Fruit fly (Drosophila melanogaster): ENCODE measurements around the gene CG32669.

Gene CG32669

dm6 chrX:10857376-10857775, 12.5 kb upstream of the CG32669 start, which contains the start of the genes sofe and CG2186 (continued):
- TF ChIP-seq Mad (GFP tag; optimal IDR thresholded peaks at IDR 0.05) (peak; percentile 10), org-1 (GFP tag; optimal IDR thresholded peaks at IDR 0.05) (no peak), CG1602 (GFP tag; optimal IDR thresholded peaks at IDR 0.05) (peak; percentile 58), gcm (GFP tag; optimal IDR thresholded peaks at IDR 0.05) (no peak), ap (GFP tag; IDR thresholded peaks at IDR 0.05) (no peak), CG17568 (GFP tag; optimal IDR thresholded peaks at IDR 0.05) (no peak), Neu2 (GFP tag; optimal IDR thresholded peaks at IDR 0.05; ENCODE audit: borderline replicate concordance) (no peak), CG32767 (GFP tag; IDR thresholded peaks at IDR 0.05) (0 out of 2 replicates have a peak, but pooled peaks have one; percentile 15), CG6175 (GFP tag; IDR thresholded peaks at IDR 0.05) (no peak), Mes4 (GFP tag; optimal IDR thresholded peaks at IDR 0.05) (peak; percentile 47), CG11247 (GFP tag; IDR thresholded peaks at IDR 0.05) (no peak), CG31365 (tag; optimal IDR thresholded peaks at IDR 0.05) (no peak), NfI (GFP tag; optimal IDR thresholded peaks at IDR 0.05) (peak; percentile 42), CG4404 (GFP tag; IDR thresholded peaks at IDR 0.05) (peak; percentile 45), CG9609 (GFP tag; optimal IDR thresholded peaks at IDR 0.05) (no peak), fd64A (GFP tag; optimal IDR thresholded peaks at IDR 0.05) (no peak), Antp (GFP tag; optimal IDR thresholded peaks at IDR 0.05) (peak; percentile 46), dpn (GFP tag; optimal IDR thresholded peaks at IDR 0.05) (peak; percentile 42 to 70), Vsx1 (GFP tag; optimal IDR thresholded peaks at IDR 0.05) (no peak), wdn (GFP tag; IDR thresholded peaks at IDR 0.05) (no peak), ind (GFP tag; optimal IDR thresholded peaks at IDR 0.05) (peak; percentile 67), Rfx (GFP tag; IDR thresholded peaks at IDR 0.05) (peak; percentile 70), crp (GFP tag; optimal IDR thresholded peaks at IDR 0.05) (peak in 1 of 2 experiments; percentile 6), CG10654 (GFP tag; optimal IDR thresholded peaks at IDR 0.05) (peak; percentile 46), Sox100B (GFP tag; optimal IDR thresholded peaks at IDR 0.05) (no peak), CG16779 (GFP tag; IDR thresholded peaks at IDR 0.05) (no peak), bowl (GFP tag; IDR thresholded peaks at IDR 0.05) (no peak), CG10462 (GFP tag; optimal IDR thresholded peaks at IDR 0.05) (no peak), CG17361 (GFP tag; IDR thresholded peaks at IDR 0.05) (peak; percentile 55), prd (optimal IDR thresholded peaks at IDR 0.05) (no peak), prd (GFP tag; IDR thresholded peaks at IDR 0.05) (peak; percentile 67), Taf1 (GFP tag; IDR thresholded peaks at IDR 0.05) (no peak), CG16815 (GFP tag; optimal IDR thresholded peaks at IDR 0.05) (peak; percentile 30), pan (optimal IDR thresholded peaks at IDR 0.05) (no peak), pan (GFP tag; optimal IDR thresholded peaks at IDR 0.05 in 1 of 2, IDR thresholded peaks at IDR 0.05 in 1 of 2) (peak in 1 of 2 experiments; percentile 50), CG8281 (tag; optimal IDR thresholded peaks at IDR 0.05) (no peak), gem (tag; optimal IDR thresholded peaks at IDR 0.05) (no peak), CG9876 (GFP tag; optimal IDR thresholded peaks at IDR 0.05) (no peak), E2f1 (GFP tag; IDR thresholded peaks at IDR 0.05) (peak; percentile 23; the same call in 1 of the 2 replicates), Dp (GFP tag; optimal IDR thresholded peaks at IDR 0.05) (peak; percentile 76), tap (tag; optimal IDR thresholded peaks at IDR 0.05) (no peak), Abd-B (GFP tag; optimal IDR thresholded peaks at IDR 0.05) (peak; percentile 35), CG17359 (tag; optimal IDR thresholded peaks at IDR 0.05) (peak; percentile 28), z (GFP tag; IDR thresholded peaks at IDR 0.05) (no peak), CG2889 (GFP tag; IDR thresholded peaks at IDR 0.05) (no peak), Trl (optimal IDR thresholded peaks at IDR 0.05) (no peak), Trl (GFP tag; optimal IDR thresholded peaks at IDR 0.05) (peak; percentile 60), row (GFP tag; IDR thresholded peaks at IDR 0.05) (peak; percentile 71), Six4 (GFP tag; optimal IDR thresholded peaks at IDR 0.05) (no peak), CG3065 (GFP tag; optimal IDR thresholded peaks at IDR 0.05) (no peak), gfzf (GFP tag; optimal IDR thresholded peaks at IDR 0.05) (peak; percentile 38), jumu (GFP tag; optimal IDR thresholded peaks at IDR 0.05) (peak; percentile 64), Hey (tag; optimal IDR thresholded peaks at IDR 0.05) (no peak)

All from whole organism, embryonic.